Fruit fly (Drosophila melanogaster): ENCODE data around the gene CG45487.

dm6 chrX:19892070-19892469 is 23.0 kb downstream of the CG45487 start:
- TF ChIP-seq pan (optimal IDR thresholded peaks at IDR 0.05) (no peak), usp (GFP tag; optimal IDR thresholded peaks at IDR 0.05) (no peak), Dll (optimal IDR thresholded peaks at IDR 0.05) (no peak), psq (optimal IDR thresholded peaks at IDR 0.05) (no peak), CG8478 (optimal IDR thresholded peaks at IDR 0.05) (no peak), EcR (GFP tag; optimal IDR thresholded peaks at IDR 0.05) (no peak)
